Worm (Caenorhabditis elegans): ENCODE results near the gene unc-79.

DNA sequence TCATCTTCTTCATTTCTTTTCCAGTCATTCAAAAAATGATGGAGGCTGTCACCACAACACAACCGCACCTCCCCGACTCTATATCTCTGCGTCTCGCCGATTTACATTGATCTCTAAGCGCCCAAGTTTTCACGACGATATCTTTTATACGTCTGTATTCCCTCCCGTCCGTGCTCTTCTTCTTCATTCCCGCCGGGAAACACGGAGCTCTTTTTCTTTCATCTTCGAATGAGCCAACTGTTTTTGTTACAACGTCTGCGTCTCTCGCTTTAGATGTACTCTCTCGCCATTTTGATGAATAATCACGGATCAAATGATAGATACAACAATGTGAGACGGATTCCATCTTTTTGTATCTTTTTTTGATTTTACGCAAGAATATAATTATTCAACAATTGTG, 47.2 kb downstream of the unc-79 start:
- TF ChIP-seq him-1 (tag; optimal IDR thresholded peaks at IDR 0.05), result no peak
- no peak for TF ChIP-seq W03F9.2 (tag; optimal IDR thresholded peaks at IDR 0.05)
